Fruit fly (Drosophila melanogaster) whole organism, embryonic: ENCODE data around the gene CG42795.
A peak's percentile ranks its signal among the peaks of the same experiment; 100 is the strongest.

Experiments
- Ada2b ChIP-seq: fragments of 200-800 bp; sonication (Bioruptor generic); IDR thresholded peaks from 2 replicates; pipeline ENCODE4 v1.3.6; 2022; ENCODE audit warnings: missing biosample characterization, missing genetic modification characterization
- CG10147 ChIP-seq: fragments of 200-800 bp; sonication (Bioruptor generic); optimal IDR thresholded peaks from 2 replicates; lab custom pipeline; 2019; ENCODE audit warnings: missing biosample characterization, mild to moderate bottlenecking, missing genetic modification characterization, moderate library complexity
- CG12219 ChIP-seq: fragments of 200-800 bp; sonication (Bioruptor generic); optimal IDR thresholded peaks from 3 replicates; lab custom pipeline; 2018; ENCODE audit warnings: missing biosample characterization, mild to moderate bottlenecking, missing genetic modification characterization
- CG12391 ChIP-seq: fragments of 200-800 bp; sonication (Bioruptor generic); optimal IDR thresholded peaks from 3 replicates; lab custom pipeline; 2018; ENCODE audit warnings: missing biosample characterization, mild to moderate bottlenecking, missing genetic modification characterization, moderate library complexity
- CG12659 ChIP-seq: fragments of 200-800 bp; sonication (Bioruptor generic); optimal IDR thresholded peaks from 3 replicates; lab custom pipeline; 2017; ENCODE audit warnings: mild to moderate bottlenecking, missing biosample characterization, missing genetic modification reagents, missing genetic modification characterization
- CG13296 ChIP-seq: fragments of 200-800 bp; sonication (Bioruptor generic); optimal IDR thresholded peaks from 3 replicates; lab custom pipeline; 2018; ENCODE audit warnings: missing biosample characterization, mild to moderate bottlenecking, missing genetic modification characterization
- CG13424 ChIP-seq: fragments of 200-800 bp; sonication (Bioruptor generic); optimal IDR thresholded peaks from 2 replicates; lab custom pipeline; 2019; ENCODE audit warnings: missing biosample characterization, mild to moderate bottlenecking, missing genetic modification characterization, moderate library complexity
- CG17359 ChIP-seq: fragments of 200-800 bp; sonication (Bioruptor generic); optimal IDR thresholded peaks from 3 replicates; lab custom pipeline; 2018; ENCODE audit warnings: missing biosample characterization, mild to moderate bottlenecking, missing genetic modification characterization, moderate library complexity
- CG18011 ChIP-seq: fragments of 200-800 bp; sonication (Bioruptor generic); optimal IDR thresholded peaks from 2 replicates; lab custom pipeline; 2017; ENCODE audit warnings: missing biosample characterization, missing genetic modification characterization, mild to moderate bottlenecking, moderate library complexity, missing genotype
- CG18599 ChIP-seq: fragments of 200-800 bp; sonication (Bioruptor generic); optimal IDR thresholded peaks from 3 replicates; lab custom pipeline; 2017; ENCODE audit warnings: missing biosample characterization, missing genetic modification characterization, mild to moderate bottlenecking, moderate library complexity, missing genetic modification reagents
- CG2120 ChIP-seq: fragments of 200-800 bp; sonication (Bioruptor generic); optimal IDR thresholded peaks from 3 replicates; lab custom pipeline; 2016; ENCODE audit warnings: missing biosample characterization, missing genetic modification characterization
- CG2712 ChIP-seq: fragments of 200-800 bp; optimal IDR thresholded peaks from 3 replicates; lab custom pipeline; 2019; ENCODE audit warnings: missing biosample characterization, mild to moderate bottlenecking, missing genetic modification characterization, moderate library complexity
- CG31441 ChIP-seq: fragments of 200-800 bp; sonication (Bioruptor generic); IDR thresholded peaks from 2 replicates; pipeline ENCODE4 v1.3.6; 2022; ENCODE audit warnings: missing biosample characterization, missing genetic modification characterization
- CG34422 ChIP-seq: fragments of 200-800 bp; sonication (Bioruptor generic); IDR thresholded peaks from 3 replicates; pipeline ENCODE4 v1.3.6; 2022; ENCODE audit warnings: missing biosample characterization, missing genetic modification characterization
- CG43689 ChIP-seq: fragments of 200-800 bp; sonication (Bioruptor generic); IDR thresholded peaks from 2 replicates; pipeline ENCODE4 v1.3.6; 2022; ENCODE audit warnings: missing biosample characterization, missing genetic modification characterization
- CG6854 ChIP-seq: fragments of 200-800 bp; sonication (Bioruptor generic); optimal IDR thresholded peaks from 3 replicates; lab custom pipeline; 2017; ENCODE audit warnings: missing biosample characterization, mild to moderate bottlenecking, missing genetic modification characterization
- CG7987 ChIP-seq: fragments of 200-800 bp; sonication (Bioruptor generic); optimal IDR thresholded peaks from 2 replicates; lab custom pipeline; 2018; ENCODE audit warnings: missing biosample characterization, mild to moderate bottlenecking, missing genetic modification characterization, moderate library complexity
- CG8290 ChIP-seq, 3 experiments: fragments of 200-800 bp; sonication (Bioruptor generic); optimal IDR thresholded peaks; 2 replicates each; lab custom pipeline; 2016 to 2019; ENCODE audit warnings: missing biosample characterization in 3 of 3, missing genetic modification characterization in 3 of 3, mild to moderate bottlenecking in 2 of 3, moderate library complexity in 1 of 3
- CG9437 ChIP-seq: fragments of 200-800 bp; sonication (Bioruptor generic); optimal IDR thresholded peaks from 2 replicates; lab custom pipeline; 2018; ENCODE audit warnings: missing biosample characterization, mild to moderate bottlenecking, missing genetic modification characterization
- CG9727 ChIP-seq: fragments of 200-800 bp; sonication (Bioruptor generic); optimal IDR thresholded peaks from 3 replicates; lab custom pipeline; 2017; ENCODE audit warnings: missing biosample characterization, mild to moderate bottlenecking, missing genetic modification characterization
- CoRest ChIP-seq: fragments of 200-800 bp; sonication (Bioruptor generic); optimal IDR thresholded peaks from 3 replicates; lab custom pipeline; 2018; ENCODE audit warnings: missing biosample characterization, mild to moderate bottlenecking, missing genetic modification characterization, moderate library complexity
- D19A ChIP-seq: fragments of 200-800 bp; optimal IDR thresholded peaks from 3 replicates; lab custom pipeline; 2019; ENCODE audit warnings: missing biosample characterization, mild to moderate bottlenecking, missing genetic modification characterization, moderate library complexity
- Hmr ChIP-seq: fragments of 200-800 bp; sonication (Bioruptor generic); optimal IDR thresholded peaks from 3 replicates; lab custom pipeline; 2017; ENCODE audit warnings: mild to moderate bottlenecking, missing biosample characterization, missing genetic modification reagents, missing genetic modification characterization
- Hr51 ChIP-seq, 2 experiments: fragments of 200-800 bp; sonication (Bioruptor generic); optimal IDR thresholded peaks; 2 replicates in 1 of 2; 3 replicates in 1 of 2; lab custom pipeline; 2016 to 2018; ENCODE audit warnings: missing biosample characterization in 2 of 2, missing genetic modification characterization in 2 of 2, mild to moderate bottlenecking in 1 of 2, moderate library complexity in 1 of 2
- MBD-R2 ChIP-seq: fragments of 200-800 bp; sonication (Bioruptor generic); IDR thresholded peaks from 2 replicates; pipeline ENCODE4 v1.3.6; 2022; ENCODE audit warnings: missing biosample characterization, missing genetic modification characterization
- MTF-1 ChIP-seq: fragments of 200-800 bp; sonication (Bioruptor generic); optimal IDR thresholded peaks from 2 replicates; lab custom pipeline; 2018; ENCODE audit warnings: missing biosample characterization, mild to moderate bottlenecking, missing genetic modification characterization, borderline replicate concordance
- Med ChIP-seq: fragments of 200-800 bp; sonication (Bioruptor generic); peaks from one replicate; lab custom pipeline; 2016; ENCODE audit warnings: missing biosample characterization, missing genetic modification characterization, mild to moderate bottlenecking, inconsistent platforms, moderate library complexity
- Meics ChIP-seq: fragments of 200-800 bp; sonication (Bioruptor generic); optimal IDR thresholded peaks from 2 replicates; lab custom pipeline; 2017; ENCODE audit warnings: missing biosample characterization, mild to moderate bottlenecking, missing genetic modification characterization
- PHDP ChIP-seq: fragments of 200-800 bp; sonication (Bioruptor generic); optimal IDR thresholded peaks from 3 replicates; lab custom pipeline; 2018; ENCODE audit warnings: missing biosample characterization, mild to moderate bottlenecking, missing genetic modification characterization, moderate library complexity
- Sox102F ChIP-seq: fragments of 200-800 bp; sonication (Bioruptor generic); optimal IDR thresholded peaks from 2 replicates; lab custom pipeline; 2018; ENCODE audit warnings: missing biosample characterization, mild to moderate bottlenecking, missing genetic modification characterization, moderate library complexity
- Tbp ChIP-seq: fragments of >200 bp; optimal IDR thresholded peaks from 2 replicates; lab custom pipeline; 2018; ENCODE audit warnings: missing biosample characterization, missing genetic modification characterization
- Xbp1 ChIP-seq: fragments of 200-800 bp; sonication (Bioruptor generic); optimal IDR thresholded peaks from 3 replicates; lab custom pipeline; 2016; ENCODE audit warnings: missing biosample characterization, mild to moderate bottlenecking, missing genetic modification characterization
- ac ChIP-seq: fragments of 200-800 bp; sonication (Bioruptor generic); optimal IDR thresholded peaks from 3 replicates; lab custom pipeline; 2017; ENCODE audit warnings: missing biosample characterization, mild to moderate bottlenecking, missing genetic modification characterization
- br ChIP-seq: fragments of >200 bp; optimal IDR thresholded peaks from 2 replicates; lab custom pipeline; 2017
- dmrt99B ChIP-seq: fragments of 200-800 bp; sonication (Bioruptor generic); optimal IDR thresholded peaks from 2 replicates; lab custom pipeline; 2018; ENCODE audit warnings: missing biosample characterization, mild to moderate bottlenecking, missing genetic modification characterization, moderate library complexity
- ham ChIP-seq: fragments of 200-800 bp; sonication (Bioruptor generic); IDR thresholded peaks from 2 replicates; pipeline ENCODE4 v1.3.6; 2022; ENCODE audit warnings: missing biosample characterization, missing genetic modification characterization
- hbn ChIP-seq: fragments of 200-800 bp; sonication (Bioruptor generic); IDR thresholded peaks from 2 replicates; pipeline ENCODE4 v1.3.6; 2022; ENCODE audit warnings: missing biosample characterization, missing genetic modification characterization; ENCODE audit not compliant: partially characterized antibody
- hth ChIP-seq: fragments of >200 bp; optimal IDR thresholded peaks from 2 replicates; lab custom pipeline; 2017; ENCODE audit warnings: inconsistent platforms
- lab ChIP-seq: fragments of 200-800 bp; sonication (Bioruptor generic); optimal IDR thresholded peaks from 3 replicates; lab custom pipeline; 2017; ENCODE audit warnings: missing biosample characterization, missing genetic modification characterization, mild to moderate bottlenecking, moderate library complexity, missing genetic modification reagents
- lola ChIP-seq, 3 experiments: fragments of >200 bp in 2 of 3; fragments of 200-800 bp in 1 of 3; sonication (Bioruptor generic) in 1 of 3; optimal IDR thresholded peaks; 2 replicates each; lab custom pipeline; 2017 to 2019; ENCODE audit warnings: missing biosample characterization in 3 of 3, missing genetic modification characterization in 3 of 3, mild to moderate bottlenecking in 1 of 3, moderate library complexity in 1 of 3
- nerfin-1 ChIP-seq: fragments of 200-800 bp; sonication (Bioruptor generic); optimal IDR thresholded peaks from 3 replicates; lab custom pipeline; 2019; ENCODE audit warnings: missing biosample characterization, mild to moderate bottlenecking, missing genetic modification characterization, moderate library complexity
- repo ChIP-seq: fragments of 200-800 bp; sonication (Bioruptor generic); optimal IDR thresholded peaks from 2 replicates; lab custom pipeline; 2016; ENCODE audit warnings: missing biosample characterization, missing genetic modification characterization
- row ChIP-seq: fragments of 200-800 bp; sonication (Bioruptor generic); IDR thresholded peaks from 3 replicates; pipeline ENCODE4 v1.3.6; 2022; ENCODE audit warnings: missing biosample characterization, missing genetic modification characterization
- sens ChIP-seq: fragments of 200-800 bp; sonication (Bioruptor generic); peaks from one replicate; lab custom pipeline; 2016; ENCODE audit warnings: missing biosample characterization, missing genetic modification characterization
- stc ChIP-seq: fragments of 200-800 bp; sonication (Bioruptor generic); IDR thresholded peaks from 2 replicates; pipeline ENCODE4 v1.3.6; 2022; ENCODE audit warnings: missing biosample characterization, missing genetic modification characterization
- stwl ChIP-seq: fragments of 200-800 bp; sonication (Bioruptor generic); optimal IDR thresholded peaks from 3 replicates; lab custom pipeline; 2018; ENCODE audit warnings: missing biosample characterization, mild to moderate bottlenecking, missing genetic modification characterization, moderate library complexity
- tll ChIP-seq, 2 experiments: fragments of 200-800 bp in 1 of 2; fragments of >200 bp in 1 of 2; sonication (Bioruptor generic) in 1 of 2; optimal IDR thresholded peaks; 2 replicates each; lab custom pipeline; 2017 to 2019; ENCODE audit warnings: missing biosample characterization in 2 of 2, missing genetic modification characterization in 2 of 2, mild to moderate bottlenecking in 1 of 2, moderate library complexity in 1 of 2
- zfh2 ChIP-seq: fragments of 200-800 bp; sonication (Bioruptor generic); optimal IDR thresholded peaks from 2 replicates; lab custom pipeline; 2016; ENCODE audit warnings: missing biosample characterization, missing genetic modification characterization

CG42795 gene

dm6 chr3R:10190084-10190782, 35.3 kb upstream of the CG42795 start, which contains the start of gene Syn (continued):
- TF ChIP-seq D19A (tag; lab: Kevin White, UChicago) (peak; percentile 73), CG12391 (tag; lab: Kevin White, UChicago) (peak; percentile 23), lola (GFP tag; optimal IDR thresholded peaks at IDR 0.05; lab: Kevin White, UChicago) (no peak), Sox102F (peak; percentile 42), MTF-1 (GFP tag; lab: Kevin White, UChicago) (no peak), ac (no peak), CG12219 (GFP tag; lab: Kevin White, UChicago) (no peak), row (GFP tag; lab: Robert Waterston, UW) (peak; percentile 63), CG2712 (tag; lab: Kevin White, UChicago) (peak; percentile 24), sens (GFP tag; lab: Kevin White, UChicago) (peak; percentile 69), stwl (tag; lab: Kevin White, UChicago) (peak; percentile 70), Xbp1 (GFP tag; lab: Kevin White, UChicago) (peak; percentile 10), Meics (GFP tag; lab: Kevin White, UChicago) (peak; percentile 32), Hmr (GFP tag; lab: Kevin White, UChicago) (peak; percentile 8), zfh2 (GFP tag; lab: Kevin White, UChicago) (no peak), CG9437 (GFP tag; lab: Kevin White, UChicago) (peak; percentile 44), repo (no peak), br (no peak), CoRest (tag; lab: Kevin White, UChicago) (peak; percentile 25), CG18011 (GFP tag; lab: Kevin White, UChicago) (no peak), Hr51 (GFP tag; optimal IDR thresholded peaks at IDR 0.05; lab: Kevin White, UChicago) (peak in 1 of 2 experiments; percentile 62), CG10147 (GFP tag; lab: Kevin White, UChicago) (peak; percentile 1), tll (GFP tag; optimal IDR thresholded peaks at IDR 0.05; lab: Kevin White, UChicago) (no peak), CG9727 (peak; percentile 35), CG8290 (GFP tag; optimal IDR thresholded peaks at IDR 0.05; lab: Kevin White, UChicago) (no peak), CG8290 (tag; optimal IDR thresholded peaks at IDR 0.05; lab: Kevin White, UChicago) (peak in 1 of 2 experiments; percentile 20), PHDP (peak; percentile 15), CG18599 (GFP tag; lab: Kevin White, UChicago) (peak; percentile 33), hbn (GFP tag; lab: Robert Waterston, UW) (no peak), Med (GFP tag; lab: Kevin White, UChicago) (peak; percentile 56), CG43689 (no peak), hth (lab: Kevin White, UChicago) (no peak), CG17359 (tag; lab: Kevin White, UChicago) (peak; percentile 24), CG31441 (peak; percentile 17; the same call in 1 of the 2 replicates), CG13296 (peak; percentile 22), CG2120 (GFP tag; lab: Kevin White, UChicago) (peak; percentile 28), CG13424 (peak; percentile 46), CG6854 (GFP tag; lab: Kevin White, UChicago) (no peak), dmrt99B (tag; lab: Kevin White, UChicago) (peak; percentile 24), ham (GFP tag; lab: Robert Waterston, UW) (no peak), MBD-R2 (GFP tag; lab: Robert Waterston, UW) (no peak), lab (GFP tag; lab: Kevin White, UChicago) (peak; percentile 28), CG12659 (GFP tag; lab: Kevin White, UChicago) (peak; percentile 9), stc (GFP tag; lab: Robert Waterston, UW) (no peak), Tbp (GFP tag; lab: Kevin White, UChicago) (no peak), nerfin-1 (tag; lab: Kevin White, UChicago) (peak; percentile 85), CG34422 (no peak), CG7987 (no peak), Ada2b (GFP tag; lab: Robert Waterston, UW) (no peak)
